Fruit fly (Drosophila melanogaster) whole organism, prepupa: ENCODE data around the gene CG12535.

Experiments used
- Blimp-1 ChIP-seq: fragments of 200-800 bp; sonication (Bioruptor generic); optimal IDR thresholded peaks from 3 replicates; lab custom pipeline; 2017; ENCODE audit warnings: missing biosample characterization, missing genetic modification characterization, mild to moderate bottlenecking, moderate library complexity, missing genetic modification reagents
- CG10631 ChIP-seq: fragments of 200-800 bp; sonication (Bioruptor generic); optimal IDR thresholded peaks from 2 replicates; lab custom pipeline; 2016; ENCODE audit warnings: missing biosample characterization, missing genetic modification characterization
- CG11294 ChIP-seq: fragments of 200-800 bp; sonication (Bioruptor generic); IDR thresholded peaks from 2 replicates; pipeline ENCODE4 v1.3.6; 2022; ENCODE audit warnings: missing biosample characterization, missing genetic modification characterization
- CG11902 ChIP-seq: fragments of 200-800 bp; sonication (Bioruptor generic); optimal IDR thresholded peaks from 3 replicates; lab custom pipeline; 2016; ENCODE audit warnings: missing biosample characterization, missing genetic modification characterization
- CG3919 ChIP-seq: fragments of 200-800 bp; sonication (Bioruptor generic); optimal IDR thresholded peaks from 3 replicates; lab custom pipeline; 2016; ENCODE audit warnings: missing biosample characterization, missing genetic modification characterization
- CG6276 ChIP-seq: fragments of 200-800 bp; sonication (Bioruptor generic); optimal IDR thresholded peaks from 2 replicates; lab custom pipeline; 2017; ENCODE audit warnings: missing biosample characterization, mild to moderate bottlenecking, missing genetic modification characterization
- CG6854 ChIP-seq: fragments of 200-800 bp; sonication (Bioruptor generic); optimal IDR thresholded peaks from 2 replicates; lab custom pipeline; 2017; ENCODE audit warnings: missing biosample characterization, mild to moderate bottlenecking, missing genetic modification characterization
- lz ChIP-seq: fragments of 200-800 bp; sonication (Bioruptor generic); optimal IDR thresholded peaks from 3 replicates; lab custom pipeline; 2016; ENCODE audit warnings: missing biosample characterization, missing genetic modification characterization
- salr ChIP-seq, 2 experiments: fragments of 200-800 bp; sonication (Bioruptor generic); optimal IDR thresholded peaks; 3 replicates each; lab custom pipeline; 2016 to 2018; ENCODE audit warnings: missing biosample characterization in 2 of 2, missing genetic modification characterization in 2 of 2, mild to moderate bottlenecking in 1 of 2

dm6 chrX:3379364-3379983 is 69.3 kb downstream of the CG12535 start:
- TF ChIP-seq lz (GFP tag; lab: Kevin White, UChicago) (no peak), CG6854 (GFP tag; lab: Kevin White, UChicago) (no peak), salr (GFP tag; optimal IDR thresholded peaks at IDR 0.05; lab: Kevin White, UChicago) (no peak), CG11902 (GFP tag; lab: Kevin White, UChicago) (no peak), CG10631 (GFP tag; lab: Kevin White, UChicago) (no peak), Blimp-1 (GFP tag; lab: Kevin White, UChicago) (no peak), CG11294 (GFP tag; lab: Robert Waterston, UW) (no peak), CG3919 (no peak), CG6276 (GFP tag; lab: Kevin White, UChicago) (no peak)
